Worm (Caenorhabditis elegans) whole organism, L1 larva: ENCODE data around the gene F36F12.3.

ENCODE experiments used
- C04F5.9 ChIP-seq: sonication (generic microtip); optimal IDR thresholded peaks from 2 replicates; lab custom pipeline; 2016; ENCODE audit warnings: missing genetic modification characterization, missing compliant biosample characterization
- C16A3.4 ChIP-seq: fragments of 150-350 bp; optimal IDR thresholded peaks from 2 replicates; lab custom pipeline; 2014; ENCODE audit warnings: missing biosample characterization, missing genetic modification characterization
- C34B4.2 ChIP-seq: sonication (generic microtip); optimal IDR thresholded peaks from 2 replicates; lab custom pipeline; 2017; ENCODE audit warnings: mild to moderate bottlenecking, missing genetic modification characterization, missing compliant biosample characterization
- F16B12.6 ChIP-seq: fragments of 150-350 bp; optimal IDR thresholded peaks from 2 replicates; lab custom pipeline; 2014; ENCODE audit warnings: missing biosample characterization, missing genetic modification characterization
- Y116A8C.19 ChIP-seq: sonication (generic microtip); optimal IDR thresholded peaks from 2 replicates; lab custom pipeline; 2016; ENCODE audit warnings: missing compliant biosample characterization, missing genetic modification characterization, borderline replicate concordance
- aly-2 ChIP-seq: fragments of 150-350 bp; optimal IDR thresholded peaks from 2 replicates; lab custom pipeline; 2014; ENCODE audit warnings: missing biosample characterization, missing genetic modification characterization
- ama-1 ChIP-seq: fragments of 150-350 bp; optimal IDR thresholded peaks from 2 replicates; lab custom pipeline; 2014
- blmp-1 ChIP-seq: fragments of 150-350 bp; optimal IDR thresholded peaks from 2 replicates; lab custom pipeline; 2014; ENCODE audit warnings: missing biosample characterization, missing genetic modification characterization
- ceh-63 ChIP-seq: fragments of 200-800 bp; sonication (Bioruptor generic); optimal IDR thresholded peaks from 2 replicates; lab custom pipeline; 2018; ENCODE audit warnings: mild to moderate bottlenecking, missing genetic modification characterization, missing compliant biosample characterization
- ceh-82 ChIP-seq, 3 experiments: fragments of 150-350 bp in 1 of 3; sonication (generic microtip) in 2 of 3; optimal IDR thresholded peaks; 2 replicates each; lab custom pipeline; 2014 to 2017; ENCODE audit warnings: missing biosample characterization in 3 of 3, missing genetic modification characterization in 3 of 3
- ceh-88 ChIP-seq: fragments of 200-800 bp; sonication (Bioruptor generic); IDR thresholded peaks from 2 replicates; pipeline ENCODE4 v1.3.6; 2022; ENCODE audit warnings: missing genetic modification characterization, missing compliant biosample characterization
- ceh-90 ChIP-seq: sonication (generic microtip); optimal IDR thresholded peaks from 2 replicates; lab custom pipeline; 2016; ENCODE audit warnings: missing genetic modification characterization, missing compliant biosample characterization
- dpl-1 ChIP-seq, 3 experiments: fragments of 150-350 bp in 2 of 3; sonication (generic microtip) in 1 of 3; optimal IDR thresholded peaks; 2 replicates each; lab custom pipeline; 2014 to 2017; ENCODE audit warnings: missing biosample characterization in 3 of 3, missing genetic modification characterization in 3 of 3, missing genetic modification reagents in 3 of 3
- efl-1 ChIP-seq, 4 experiments: fragments of 150-350 bp; optimal IDR thresholded peaks in 3 of 4; peaks in 1 of 4; 1 replicate in 1 of 4; 2 replicates in 3 of 4; lab custom pipeline; 2014; ENCODE audit warnings: missing biosample characterization in 2 of 4, missing genetic modification characterization in 2 of 4, missing genetic modification reagents in 2 of 4
- egl-27 ChIP-seq, 2 experiments: fragments of 150-350 bp in 1 of 2; sonication (generic microtip); optimal IDR thresholded peaks; 3 replicates each; lab custom pipeline; 2017 to 2018; ENCODE audit warnings: missing biosample characterization in 2 of 2, missing genetic modification characterization in 2 of 2, missing genetic modification reagents in 2 of 2
- elt-2 ChIP-seq: sonication (generic microtip); optimal IDR thresholded peaks from 2 replicates; lab custom pipeline; 2016; ENCODE audit warnings: missing genetic modification characterization, mild to moderate bottlenecking, inconsistent platforms, missing compliant biosample characterization, missing genetic modification reagents
- ets-5 ChIP-seq: fragments of 200-800 bp; sonication (Bioruptor generic); IDR thresholded peaks from 2 replicates; pipeline ENCODE4 v1.3.6; 2022; ENCODE audit warnings: missing genetic modification characterization, missing compliant biosample characterization
- hlh-17 ChIP-seq: fragments of 200-800 bp; sonication (Bioruptor generic); optimal IDR thresholded peaks from 2 replicates; lab custom pipeline; 2018; ENCODE audit warnings: missing genetic modification characterization, mild to moderate bottlenecking, missing compliant biosample characterization, moderate library complexity, borderline replicate concordance
- hlh-4 ChIP-seq: sonication (generic microtip); optimal IDR thresholded peaks from 2 replicates; lab custom pipeline; 2016; ENCODE audit warnings: mild to moderate bottlenecking, missing genetic modification characterization, missing compliant biosample characterization
- isw-1 ChIP-seq: fragments of 200-800 bp; sonication (Bioruptor generic); IDR thresholded peaks from 2 replicates; pipeline ENCODE4 v1.3.6; 2022; ENCODE audit warnings: missing genetic modification characterization, missing compliant biosample characterization
- lin-14 ChIP-seq: fragments of 200-800 bp; sonication (Bioruptor generic); optimal IDR thresholded peaks from 2 replicates; lab custom pipeline; 2018; ENCODE audit warnings: mild to moderate bottlenecking, missing genetic modification characterization, moderate library complexity, missing compliant biosample characterization
- lin-15B ChIP-seq: fragments of 150-350 bp; sonication (generic microtip); optimal IDR thresholded peaks from 3 replicates; lab custom pipeline; 2014; ENCODE audit warnings: missing biosample characterization, missing genetic modification characterization
- lin-35 ChIP-seq, 2 experiments: fragments of 150-350 bp; optimal IDR thresholded peaks; 2 replicates each; lab custom pipeline; 2014; ENCODE audit warnings: missing biosample characterization in 2 of 2, missing genetic modification characterization in 2 of 2, missing genetic modification reagents in 2 of 2
- lir-3 ChIP-seq: sonication (generic microtip); optimal IDR thresholded peaks from 2 replicates; lab custom pipeline; 2016; ENCODE audit warnings: mild to moderate bottlenecking, missing genetic modification characterization, moderate library complexity, missing compliant biosample characterization; ENCODE audit not compliant: poor library complexity
- lsy-2 ChIP-seq, 2 experiments: fragments of 150-350 bp; optimal IDR thresholded peaks; 2 replicates each; lab custom pipeline; 2014; ENCODE audit warnings: missing biosample characterization in 2 of 2, missing genetic modification characterization in 2 of 2
- mab-9 ChIP-seq: fragments of 200-800 bp; sonication (Bioruptor generic); IDR thresholded peaks from 2 replicates; pipeline ENCODE4 v1.3.6; 2022; ENCODE audit warnings: missing genetic modification reagents, missing genetic modification characterization, missing compliant biosample characterization
- mef-2 ChIP-seq: fragments of 150-350 bp; optimal IDR thresholded peaks from 2 replicates; lab custom pipeline; 2014; ENCODE audit warnings: missing biosample characterization, missing genetic modification characterization
- mep-1 ChIP-seq: fragments of 150-350 bp; optimal IDR thresholded peaks from 2 replicates; lab custom pipeline; 2014; ENCODE audit warnings: missing biosample characterization, missing genetic modification characterization
- nhr-12 ChIP-seq: sonication (generic microtip); optimal IDR thresholded peaks from 2 replicates; lab custom pipeline; 2017; ENCODE audit warnings: missing biosample characterization, missing genetic modification characterization
- nhr-19 ChIP-seq: fragments of 200-800 bp; sonication (Bioruptor generic); conservative IDR thresholded peaks from 2 replicates; pipeline ENCODE4 v1.3.6; 2022; ENCODE audit warnings: missing genetic modification characterization, missing compliant biosample characterization
- nhr-20 ChIP-seq: sonication (generic microtip); optimal IDR thresholded peaks from 2 replicates; lab custom pipeline; 2016; ENCODE audit warnings: mild to moderate bottlenecking, missing genetic modification characterization, missing compliant biosample characterization
- nhr-28 ChIP-seq: fragments of 150-350 bp; optimal IDR thresholded peaks from 2 replicates; lab custom pipeline; 2014; ENCODE audit warnings: missing biosample characterization, missing genetic modification characterization
- nhr-77 ChIP-seq: fragments of 150-350 bp; optimal IDR thresholded peaks from 2 replicates; lab custom pipeline; 2014; ENCODE audit warnings: missing biosample characterization, missing genetic modification characterization
- nhr-84 ChIP-seq: sonication (generic microtip); optimal IDR thresholded peaks from 2 replicates; lab custom pipeline; 2017; ENCODE audit warnings: missing biosample characterization, missing genetic modification characterization
- nhr-85 ChIP-seq: sonication (generic microtip); peaks from one replicate; lab custom pipeline; 2016; ENCODE audit warnings: missing genetic modification characterization, inconsistent platforms, missing compliant biosample characterization
- pag-3 ChIP-seq: sonication (generic microtip); optimal IDR thresholded peaks from 2 replicates; lab custom pipeline; 2017; ENCODE audit warnings: missing genetic modification characterization, mild to moderate bottlenecking, missing compliant biosample characterization, antibody characterized with exemption, borderline replicate concordance; ENCODE audit not compliant: insufficient read depth
- pax-3 ChIP-seq: fragments of 200-800 bp; sonication (Bioruptor generic); optimal IDR thresholded peaks from 2 replicates; lab custom pipeline; 2018; ENCODE audit warnings: mild to moderate bottlenecking, missing genetic modification characterization, moderate library complexity, missing compliant biosample characterization
- pqm-1 ChIP-seq: sonication (generic microtip); optimal IDR thresholded peaks from 3 replicates; lab custom pipeline; 2017; ENCODE audit warnings: missing biosample characterization, missing genetic modification characterization
- rnt-1 ChIP-seq: sonication (generic microtip); optimal IDR thresholded peaks from 2 replicates; lab custom pipeline; 2016; ENCODE audit warnings: mild to moderate bottlenecking, missing genetic modification characterization, moderate library complexity, missing compliant biosample characterization
- skn-1 ChIP-seq: fragments of 150-350 bp; optimal IDR thresholded peaks from 2 replicates; lab custom pipeline; 2014; ENCODE audit warnings: missing biosample characterization, missing genetic modification characterization
- sox-4 ChIP-seq: sonication (generic microtip); optimal IDR thresholded peaks from 2 replicates; lab custom pipeline; 2016; ENCODE audit warnings: missing genetic modification characterization, missing compliant biosample characterization
- sptf-1 ChIP-seq: fragments of 150-350 bp; optimal IDR thresholded peaks from 2 replicates; lab custom pipeline; 2014; ENCODE audit warnings: missing biosample characterization, missing genetic modification characterization
- sup-37 ChIP-seq: fragments of 200-800 bp; sonication (Bioruptor generic); optimal IDR thresholded peaks from 2 replicates; lab custom pipeline; 2018; ENCODE audit warnings: mild to moderate bottlenecking, missing genetic modification characterization, missing compliant biosample characterization
- tlp-1 ChIP-seq: fragments of 150-350 bp; optimal IDR thresholded peaks from 2 replicates; lab custom pipeline; 2014; ENCODE audit warnings: missing biosample characterization, missing genetic modification characterization
- unc-86 ChIP-seq: sonication (generic microtip); optimal IDR thresholded peaks from 2 replicates; lab custom pipeline; 2016; ENCODE audit warnings: missing genetic modification characterization, missing compliant biosample characterization
- zag-1 ChIP-seq: fragments of 150-350 bp; optimal IDR thresholded peaks from 2 replicates; lab custom pipeline; 2014; ENCODE audit warnings: missing biosample characterization, missing genetic modification characterization
- zip-4 ChIP-seq: fragments of 200-800 bp; sonication (Bioruptor generic); optimal IDR thresholded peaks from 2 replicates; lab custom pipeline; 2018; ENCODE audit warnings: mild to moderate bottlenecking, missing genetic modification characterization, moderate library complexity, missing compliant biosample characterization
- ztf-11 ChIP-seq, 2 experiments: sonication (generic microtip); optimal IDR thresholded peaks; 2 replicates each; lab custom pipeline; 2016 to 2017; ENCODE audit warnings: missing genetic modification characterization in 2 of 2, missing biosample characterization in 1 of 2, missing compliant biosample characterization in 1 of 2
- ztf-4 ChIP-seq: fragments of 150-350 bp; optimal IDR thresholded peaks from 2 replicates; lab custom pipeline; 2014; ENCODE audit warnings: missing biosample characterization, missing genetic modification characterization

Gene F36F12.3

ce11 chrV:2067419-2067818 lies 18.2 kb upstream of the F36F12.3 start:
- no peak for TF ChIP-seq egl-27 (tag; optimal IDR thresholded peaks at IDR 0.05; lab: Kevin White, UChicago)
- TF ChIP-seq ama-1 (lab: Kevin White, UChicago) = no peak
- no peak for TF ChIP-seq zag-1 (tag; lab: Kevin White, UChicago)
- TF ChIP-seq F16B12.6 (tag; lab: Kevin White, UChicago) = no peak
- TF ChIP-seq nhr-12 (tag; lab: Kevin White, UChicago) = no peak
- no peak for TF ChIP-seq C16A3.4
- TF ChIP-seq efl-1 (optimal IDR thresholded peaks at IDR 0.05; lab: Kevin White, UChicago) = no peak
- no peak for TF ChIP-seq efl-1 (GFP tag; optimal IDR thresholded peaks at IDR 0.05 in 1 of 2; lab: Kevin White, UChicago)
- no peak for TF ChIP-seq skn-1 (tag; lab: Kevin White, UChicago)
- TF ChIP-seq ceh-63 (GFP tag; lab: Kevin White, UChicago) = no peak
- no peak for TF ChIP-seq C34B4.2
- no peak for TF ChIP-seq pax-3 (tag; lab: Kevin White, UChicago)
- no peak for TF ChIP-seq nhr-77 (tag; lab: Kevin White, UChicago)
- TF ChIP-seq ztf-11 (tag; optimal IDR thresholded peaks at IDR 0.05; lab: Kevin White, UChicago) = no peak
- TF ChIP-seq ceh-90 (tag; lab: Kevin White, UChicago) = no peak
- no peak for TF ChIP-seq sptf-1 (tag; lab: Kevin White, UChicago)
- TF ChIP-seq lin-35 (GFP tag; optimal IDR thresholded peaks at IDR 0.05; lab: Kevin White, UChicago) = no peak
- no peak for TF ChIP-seq ceh-82 (tag; optimal IDR thresholded peaks at IDR 0.05; lab: Kevin White, UChicago)

- TF ChIP-seq isw-1 (GFP tag; lab: Robert Waterston, UW) (no peak), rnt-1 (tag; lab: Kevin White, UChicago) (peak; percentile 10), nhr-85 (tag; lab: Kevin White, UChicago) (peak; percentile 91), zag-1 (tag; lab: Kevin White, UChicago) (no peak), hlh-17 (GFP tag; lab: Kevin White, UChicago) (no peak), lin-15B (tag; lab: Kevin White, UChicago) (no peak), mep-1 (tag; lab: Kevin White, UChicago) (peak; percentile 89), ets-5 (GFP tag; lab: Robert Waterston, UW) (no peak), efl-1 (optimal IDR thresholded peaks at IDR 0.05; lab: Kevin White, UChicago) (peak; percentile 12 to 35), efl-1 (GFP tag; optimal IDR thresholded peaks at IDR 0.05 in 1 of 2; lab: Kevin White, UChicago) (peak; percentile 36 to 82), lir-3 (no peak), lin-14 (GFP tag; lab: Kevin White, UChicago) (peak; percentile 99), sup-37 (GFP tag; lab: Kevin White, UChicago) (no peak), hlh-4 (tag; lab: Kevin White, UChicago) (no peak), unc-86 (no peak), sptf-1 (tag; lab: Kevin White, UChicago) (no peak), ztf-4 (peak; percentile 21), ceh-82 (tag; optimal IDR thresholded peaks at IDR 0.05; lab: Kevin White, UChicago) (peak in 1 of 3 experiments; percentile 31), mab-9 (GFP tag; lab: Robert Waterston, UW) (no peak), pag-3 (tag; lab: Kevin White, UChicago) (no peak), aly-2 (tag; lab: Kevin White, UChicago) (no peak), mef-2 (tag; lab: Kevin White, UChicago) (no peak), lsy-2 (tag; optimal IDR thresholded peaks at IDR 0.05; lab: Kevin White, UChicago) (peak; percentile 15 to 34), C04F5.9 (tag; lab: Kevin White, UChicago) (peak; percentile 15), sox-4 (tag; lab: Kevin White, UChicago) (no peak), Y116A8C.19 (tag; lab: Kevin White, UChicago) (no peak), nhr-19 (peak; percentile 37; the same call in 1 of the 2 replicates), nhr-84 (tag; lab: Kevin White, UChicago) (no peak), lin-35 (GFP tag; optimal IDR thresholded peaks at IDR 0.05; lab: Kevin White, UChicago) (peak; percentile 42 to 69), C34B4.2 (no peak), blmp-1 (tag; lab: Kevin White, UChicago) (peak; percentile 36), nhr-77 (tag; lab: Kevin White, UChicago) (no peak), elt-2 (tag; lab: Kevin White, UChicago) (no peak), ceh-88 (GFP tag; lab: Robert Waterston, UW) (no peak), tlp-1 (no peak), zip-4 (no peak), nhr-20 (tag; lab: Kevin White, UChicago) (peak; percentile 88), dpl-1 (GFP tag; optimal IDR thresholded peaks at IDR 0.05; lab: Kevin White, UChicago) (peak in 2 of 3 experiments; percentile 6 to 50), nhr-28 (tag; lab: Kevin White, UChicago) (no peak), pqm-1 (tag; lab: Kevin White, UChicago) (no peak), skn-1 (tag; lab: Kevin White, UChicago) (peak; percentile 74), F16B12.6 (tag; lab: Kevin White, UChicago) (no peak)
Measured at ce11 chrV:2067985-2068499, 17.6 kb upstream of the F36F12.3 start, which contains the start of gene lbp-9. Gene lbp-9, plus strand, starts transcription at chrV:2068449.
